Worm (Caenorhabditis elegans) whole organism, L1 larva: ENCODE results near the gene hda-11.
A peak's percentile ranks its signal among the peaks of the same experiment; 100 is the strongest.

Experiments used
- C04F5.9 ChIP-seq: sonication (generic microtip); optimal IDR thresholded peaks from 2 replicates; lab custom pipeline; 2016; ENCODE audit warnings: missing genetic modification characterization, missing compliant biosample characterization
- C34B4.2 ChIP-seq: sonication (generic microtip); optimal IDR thresholded peaks from 2 replicates; lab custom pipeline; 2017; ENCODE audit warnings: mild to moderate bottlenecking, missing genetic modification characterization, missing compliant biosample characterization
- F16B12.6 ChIP-seq: fragments of 150-350 bp; optimal IDR thresholded peaks from 2 replicates; lab custom pipeline; 2014; ENCODE audit warnings: missing biosample characterization, missing genetic modification characterization
- Y116A8C.19 ChIP-seq: sonication (generic microtip); optimal IDR thresholded peaks from 2 replicates; lab custom pipeline; 2016; ENCODE audit warnings: missing compliant biosample characterization, missing genetic modification characterization, borderline replicate concordance
- alr-1 ChIP-seq: fragments of 200-800 bp; sonication (Bioruptor generic); optimal IDR thresholded peaks from 2 replicates; lab custom pipeline; 2018; ENCODE audit warnings: borderline replicate concordance, mild to moderate bottlenecking, missing genetic modification characterization, missing compliant biosample characterization
- aly-2 ChIP-seq: fragments of 150-350 bp; optimal IDR thresholded peaks from 2 replicates; lab custom pipeline; 2014; ENCODE audit warnings: missing biosample characterization, missing genetic modification characterization
- ceh-8 ChIP-seq: fragments of 200-800 bp; sonication (Bioruptor generic); optimal IDR thresholded peaks from 2 replicates; lab custom pipeline; 2018; ENCODE audit warnings: mild to moderate bottlenecking, missing genetic modification characterization, moderate library complexity, missing compliant biosample characterization
- ceh-88 ChIP-seq: fragments of 200-800 bp; sonication (Bioruptor generic); IDR thresholded peaks from 2 replicates; pipeline ENCODE4 v1.3.6; 2022; ENCODE audit warnings: missing genetic modification characterization, missing compliant biosample characterization
- ces-1 ChIP-seq: fragments of 150-350 bp; optimal IDR thresholded peaks from 2 replicates; lab custom pipeline; 2014; ENCODE audit warnings: missing biosample characterization, missing genetic modification reagents, missing genetic modification characterization
- efl-1 ChIP-seq, 4 experiments: fragments of 150-350 bp; optimal IDR thresholded peaks in 3 of 4; peaks in 1 of 4; 1 replicate in 1 of 4; 2 replicates in 3 of 4; lab custom pipeline; 2014; ENCODE audit warnings: missing biosample characterization in 2 of 4, missing genetic modification characterization in 2 of 4, missing genetic modification reagents in 2 of 4
- elt-2 ChIP-seq: sonication (generic microtip); optimal IDR thresholded peaks from 2 replicates; lab custom pipeline; 2016; ENCODE audit warnings: missing genetic modification characterization, mild to moderate bottlenecking, inconsistent platforms, missing compliant biosample characterization, missing genetic modification reagents
- ets-5 ChIP-seq: fragments of 200-800 bp; sonication (Bioruptor generic); IDR thresholded peaks from 2 replicates; pipeline ENCODE4 v1.3.6; 2022; ENCODE audit warnings: missing genetic modification characterization, missing compliant biosample characterization
- fkh-10 ChIP-seq: sonication (generic microtip); optimal IDR thresholded peaks from 2 replicates; lab custom pipeline; 2017; ENCODE audit warnings: missing biosample characterization, missing genetic modification reagents, missing genetic modification characterization
- fkh-4 ChIP-seq: sonication (generic microtip); optimal IDR thresholded peaks from 2 replicates; lab custom pipeline; 2016; ENCODE audit warnings: missing compliant biosample characterization, missing genetic modification characterization, borderline replicate concordance
- fkh-8 ChIP-seq: sonication (generic microtip); optimal IDR thresholded peaks from 2 replicates; lab custom pipeline; 2016; ENCODE audit warnings: mild to moderate bottlenecking, missing genetic modification characterization, missing compliant biosample characterization
- grh-1 ChIP-seq: fragments of 200-800 bp; sonication (Bioruptor generic); IDR thresholded peaks from 2 replicates; pipeline ENCODE4 v1.3.6; 2022; ENCODE audit warnings: missing genetic modification reagents, missing genetic modification characterization, missing compliant biosample characterization
- irx-1 ChIP-seq: sonication (generic microtip); optimal IDR thresholded peaks from 2 replicates; lab custom pipeline; 2016; ENCODE audit warnings: missing genetic modification characterization, missing compliant biosample characterization
- jun-1 ChIP-seq: fragments of 150-350 bp; optimal IDR thresholded peaks from 2 replicates; lab custom pipeline; 2014; ENCODE audit warnings: missing biosample characterization, missing genetic modification reagents, missing genetic modification characterization
- lin-14 ChIP-seq: fragments of 200-800 bp; sonication (Bioruptor generic); optimal IDR thresholded peaks from 2 replicates; lab custom pipeline; 2018; ENCODE audit warnings: mild to moderate bottlenecking, missing genetic modification characterization, moderate library complexity, missing compliant biosample characterization
- lin-15B ChIP-seq: fragments of 150-350 bp; sonication (generic microtip); optimal IDR thresholded peaks from 3 replicates; lab custom pipeline; 2014; ENCODE audit warnings: missing biosample characterization, missing genetic modification characterization
- lir-3 ChIP-seq: sonication (generic microtip); optimal IDR thresholded peaks from 2 replicates; lab custom pipeline; 2016; ENCODE audit warnings: mild to moderate bottlenecking, missing genetic modification characterization, moderate library complexity, missing compliant biosample characterization; ENCODE audit not compliant: poor library complexity
- mef-2 ChIP-seq: fragments of 150-350 bp; optimal IDR thresholded peaks from 2 replicates; lab custom pipeline; 2014; ENCODE audit warnings: missing biosample characterization, missing genetic modification characterization
- nhr-12 ChIP-seq: sonication (generic microtip); optimal IDR thresholded peaks from 2 replicates; lab custom pipeline; 2017; ENCODE audit warnings: missing biosample characterization, missing genetic modification characterization
- nhr-19 ChIP-seq: fragments of 200-800 bp; sonication (Bioruptor generic); conservative IDR thresholded peaks from 2 replicates; pipeline ENCODE4 v1.3.6; 2022; ENCODE audit warnings: missing genetic modification characterization, missing compliant biosample characterization
- nhr-20 ChIP-seq: sonication (generic microtip); optimal IDR thresholded peaks from 2 replicates; lab custom pipeline; 2016; ENCODE audit warnings: mild to moderate bottlenecking, missing genetic modification characterization, missing compliant biosample characterization
- nhr-28 ChIP-seq: fragments of 150-350 bp; optimal IDR thresholded peaks from 2 replicates; lab custom pipeline; 2014; ENCODE audit warnings: missing biosample characterization, missing genetic modification characterization
- nhr-47 ChIP-seq: sonication (generic microtip); optimal IDR thresholded peaks from 2 replicates; lab custom pipeline; 2016; ENCODE audit warnings: mild to moderate bottlenecking, missing genetic modification characterization, moderate library complexity, missing compliant biosample characterization
- nhr-76 ChIP-seq: sonication (generic microtip); optimal IDR thresholded peaks from 2 replicates; lab custom pipeline; 2017; ENCODE audit warnings: missing biosample characterization, missing genetic modification characterization
- nhr-77 ChIP-seq: fragments of 150-350 bp; optimal IDR thresholded peaks from 2 replicates; lab custom pipeline; 2014; ENCODE audit warnings: missing biosample characterization, missing genetic modification characterization
- nhr-85 ChIP-seq: sonication (generic microtip); peaks from one replicate; lab custom pipeline; 2016; ENCODE audit warnings: missing genetic modification characterization, inconsistent platforms, missing compliant biosample characterization
- nhr-90 ChIP-seq: sonication (generic microtip); optimal IDR thresholded peaks from 2 replicates; lab custom pipeline; 2016; ENCODE audit warnings: mild to moderate bottlenecking, missing genetic modification characterization, missing compliant biosample characterization; ENCODE audit not compliant: poor library complexity
- pag-3 ChIP-seq: sonication (generic microtip); optimal IDR thresholded peaks from 2 replicates; lab custom pipeline; 2017; ENCODE audit warnings: missing genetic modification characterization, mild to moderate bottlenecking, missing compliant biosample characterization, antibody characterized with exemption, borderline replicate concordance; ENCODE audit not compliant: insufficient read depth
- pqm-1 ChIP-seq: sonication (generic microtip); optimal IDR thresholded peaks from 3 replicates; lab custom pipeline; 2017; ENCODE audit warnings: missing biosample characterization, missing genetic modification characterization
- skn-1 ChIP-seq: fragments of 150-350 bp; optimal IDR thresholded peaks from 2 replicates; lab custom pipeline; 2014; ENCODE audit warnings: missing biosample characterization, missing genetic modification characterization
- snpc-4 ChIP-seq: fragments of 150-350 bp; optimal IDR thresholded peaks from 2 replicates; lab custom pipeline; 2014; ENCODE audit warnings: missing biosample characterization, missing genetic modification characterization
- sox-4 ChIP-seq: sonication (generic microtip); optimal IDR thresholded peaks from 2 replicates; lab custom pipeline; 2016; ENCODE audit warnings: missing genetic modification characterization, missing compliant biosample characterization
- unc-130 ChIP-seq: fragments of 150-350 bp; optimal IDR thresholded peaks from 2 replicates; lab custom pipeline; 2017; ENCODE audit warnings: missing biosample characterization, missing genetic modification characterization, inconsistent platforms
- unc-30 ChIP-seq: sonication (generic microtip); optimal IDR thresholded peaks from 2 replicates; lab custom pipeline; 2017; ENCODE audit warnings: missing biosample characterization, missing genetic modification characterization
- unc-98 ChIP-seq: fragments of 200-800 bp; sonication (Bioruptor generic); IDR thresholded peaks from 2 replicates; pipeline ENCODE4 v1.3.6; 2022; ENCODE audit warnings: missing genetic modification characterization, missing compliant biosample characterization
- xbp-1 ChIP-seq: sonication (generic microtip); optimal IDR thresholded peaks from 2 replicates; lab custom pipeline; 2016; ENCODE audit warnings: missing genetic modification characterization, missing compliant biosample characterization
- zag-1 ChIP-seq: fragments of 150-350 bp; optimal IDR thresholded peaks from 2 replicates; lab custom pipeline; 2014; ENCODE audit warnings: missing biosample characterization, missing genetic modification characterization
- ztf-11 ChIP-seq, 2 experiments: sonication (generic microtip); optimal IDR thresholded peaks; 2 replicates each; lab custom pipeline; 2016 to 2017; ENCODE audit warnings: missing genetic modification characterization in 2 of 2, missing biosample characterization in 1 of 2, missing compliant biosample characterization in 1 of 2
- ztf-4 ChIP-seq: fragments of 150-350 bp; optimal IDR thresholded peaks from 2 replicates; lab custom pipeline; 2014; ENCODE audit warnings: missing biosample characterization, missing genetic modification characterization

Gene hda-11

DNA sequence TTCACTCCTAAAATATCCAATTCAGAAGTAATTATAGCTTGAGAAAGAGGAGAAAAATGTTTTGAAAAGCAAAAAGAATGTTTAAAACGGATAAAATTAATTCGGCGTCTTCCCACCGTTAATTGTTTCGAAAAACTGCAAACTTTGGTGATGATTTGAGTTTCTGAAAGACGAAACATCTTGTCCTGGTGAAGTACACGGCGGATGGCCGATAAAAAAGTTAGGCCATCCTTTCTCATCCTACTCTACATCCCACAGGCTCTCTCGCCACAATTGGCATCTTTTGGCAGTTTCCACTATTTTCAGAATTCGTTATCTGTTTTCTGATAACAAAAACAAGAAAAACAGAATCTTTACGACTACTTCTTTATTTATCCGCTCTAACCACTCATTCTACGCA is at the start of gene hda-11, which contains the start of gene C35A5.8 (continued):
- TF ChIP-seq unc-98 (GFP tag; lab: Robert Waterston, UW) = peak; percentile 79
- TF ChIP-seq nhr-28 (tag; lab: Kevin White, UChicago) = no peak
- peak; percentile 89 for TF ChIP-seq sox-4 (tag; lab: Kevin White, UChicago)
- no peak for TF ChIP-seq nhr-76 (tag; lab: Kevin White, UChicago)
- TF ChIP-seq jun-1 = no peak
- TF ChIP-seq ztf-4 = peak; percentile 34
- no peak for TF ChIP-seq ets-5 (GFP tag; lab: Robert Waterston, UW)
- peak; percentile 74 for TF ChIP-seq lin-14 (GFP tag; lab: Kevin White, UChicago)
- TF ChIP-seq ztf-11 (tag; optimal IDR thresholded peaks at IDR 0.05; lab: Kevin White, UChicago) = peak in 1 of 2 experiments; percentile 94
- TF ChIP-seq C04F5.9 (tag; lab: Kevin White, UChicago) = peak; percentile 81
- TF ChIP-seq lin-15B (tag; lab: Kevin White, UChicago) = peak; percentile 8
- no peak for TF ChIP-seq mef-2 (tag; lab: Kevin White, UChicago)
- TF ChIP-seq Y116A8C.19 (tag; lab: Kevin White, UChicago) = peak; percentile 65
- peak; percentile 91 for TF ChIP-seq fkh-4 (tag; lab: Kevin White, UChicago)
- TF ChIP-seq unc-30 = no peak
- no peak for TF ChIP-seq zag-1 (tag; lab: Kevin White, UChicago)
- TF ChIP-seq nhr-19 (GFP tag; lab: Robert Waterston, UW) = peak; percentile 82
- no peak for TF ChIP-seq fkh-10 (GFP tag; lab: Kevin White, UChicago)
- no peak for TF ChIP-seq nhr-12 (tag; lab: Kevin White, UChicago)
- peak; percentile 28 for TF ChIP-seq pag-3 (tag; lab: Kevin White, UChicago)
- peak; percentile 82 for TF ChIP-seq nhr-20 (tag; lab: Kevin White, UChicago)
- no peak for TF ChIP-seq nhr-77
- TF ChIP-seq fkh-8 (tag; lab: Kevin White, UChicago) = peak; percentile 66
- peak; percentile 91 for TF ChIP-seq nhr-90
- TF ChIP-seq elt-2 (tag; lab: Kevin White, UChicago) = peak; percentile 79
- TF ChIP-seq unc-130 (tag; lab: Kevin White, UChicago) = peak; percentile 51
- TF ChIP-seq C34B4.2 (tag; lab: Kevin White, UChicago) = no peak
- no peak for TF ChIP-seq ces-1 (GFP tag; lab: Kevin White, UChicago)
- peak; percentile 93 for TF ChIP-seq irx-1 (tag; lab: Kevin White, UChicago)
- peak; percentile 97 for TF ChIP-seq lir-3 (tag; lab: Kevin White, UChicago)
- no peak for TF ChIP-seq alr-1 (tag; lab: Kevin White, UChicago)

- TF ChIP-seq skn-1 (tag; lab: Kevin White, UChicago) = peak; percentile 38
- no peak for TF ChIP-seq nhr-77
- 0 out of 2 replicates have a peak, but pooled peaks have one; percentile 22 for TF ChIP-seq ceh-88
- TF ChIP-seq lin-14 (GFP tag; lab: Kevin White, UChicago) = peak; percentile 8
These were observed 49.0 kb upstream of the hda-11 start for ce11 chrV:10476864-10477443.

ce11 chrV:10478097-10478828 is 47.7 kb upstream of the hda-11 start, which contains the start of the genes crp-1 and Y32F6B.9:
Gene crp-1 (plus strand): TSS chrV:10478564.
Gene Y32F6B.9 (plus strand): TSS chrV:10478699.
- TF ChIP-seq grh-1 (no peak), aly-2 (tag; lab: Kevin White, UChicago) (no peak), pqm-1 (tag; lab: Kevin White, UChicago) (no peak), nhr-85 (tag; lab: Kevin White, UChicago) (no peak), ets-5 (GFP tag; lab: Robert Waterston, UW) (no peak), fkh-8 (tag; lab: Kevin White, UChicago) (no peak), nhr-77 (no peak), ceh-8 (GFP tag; lab: Kevin White, UChicago) (no peak), nhr-47 (no peak), efl-1 (optimal IDR thresholded peaks at IDR 0.05; lab: Kevin White, UChicago) (no peak), efl-1 (GFP tag; optimal IDR thresholded peaks at IDR 0.05 in 1 of 2; lab: Kevin White, UChicago) (no peak), nhr-12 (tag; lab: Kevin White, UChicago) (no peak), snpc-4 (tag; lab: Kevin White, UChicago) (no peak), F16B12.6 (tag; lab: Kevin White, UChicago) (no peak), nhr-19 (GFP tag; lab: Robert Waterston, UW) (no peak), alr-1 (tag; lab: Kevin White, UChicago) (no peak), fkh-4 (tag; lab: Kevin White, UChicago) (no peak), xbp-1 (no peak)
